Worm (Caenorhabditis elegans) whole organism, L4 larva: ENCODE data around the gene fbxb-55.
A peak's percentile ranks its signal among the peaks of the same experiment; 100 is the strongest.

Experiments used
- F37D6.2 ChIP-seq: sonication (generic microtip); optimal IDR thresholded peaks from 2 replicates; lab custom pipeline; 2016; ENCODE audit warnings: mild to moderate bottlenecking, missing genetic modification characterization, missing compliant biosample characterization
- Y75B8A.6 ChIP-seq: fragments of 200-800 bp; sonication (Bioruptor generic); IDR thresholded peaks from 2 replicates; pipeline ENCODE4 v1.3.6; 2022; ENCODE audit warnings: missing genetic modification reagents, missing genetic modification characterization, missing compliant biosample characterization
- ZK546.5 ChIP-seq, 2 experiments: sonication (generic microtip); optimal IDR thresholded peaks; 2 replicates each; lab custom pipeline; 2017; ENCODE audit warnings: missing biosample characterization in 2 of 2, missing genetic modification characterization in 2 of 2
- aha-1 ChIP-seq: fragments of 150-350 bp; peaks from one replicate; lab custom pipeline; 2014; ENCODE audit warnings: missing biosample characterization, missing genetic modification characterization
- aly-2 ChIP-seq: sonication (generic microtip); optimal IDR thresholded peaks from 2 replicates; lab custom pipeline; 2018; ENCODE audit warnings: missing biosample characterization, missing genetic modification characterization
- attf-4 ChIP-seq: sonication (generic microtip); optimal IDR thresholded peaks from 3 replicates; lab custom pipeline; 2017; ENCODE audit warnings: missing biosample characterization, missing genetic modification characterization
- ceh-20 ChIP-seq: fragments of 200-800 bp; sonication (Bioruptor generic); IDR thresholded peaks from 2 replicates; pipeline ENCODE4 v1.3.6; 2022; ENCODE audit warnings: missing genetic modification reagents, missing genetic modification characterization, missing compliant biosample characterization
- ceh-44 ChIP-seq: fragments of 200-800 bp; sonication (Bioruptor generic); IDR thresholded peaks from 2 replicates; pipeline ENCODE4 v1.3.6; 2022; ENCODE audit warnings: missing genetic modification reagents, missing genetic modification characterization, missing compliant biosample characterization
- dmd-6 ChIP-seq: fragments of 200-800 bp; sonication (Bioruptor generic); IDR thresholded peaks from 2 replicates; pipeline ENCODE4 v1.3.6; 2022; ENCODE audit warnings: missing genetic modification reagents, missing genetic modification characterization, missing compliant biosample characterization
- dve-1 ChIP-seq: sonication (generic microtip); optimal IDR thresholded peaks from 2 replicates; lab custom pipeline; 2017; ENCODE audit warnings: antibody characterized with exemption, mild to moderate bottlenecking, missing genetic modification characterization, missing compliant biosample characterization; ENCODE audit not compliant: insufficient read depth
- gei-8 ChIP-seq: fragments of 200-800 bp; sonication (Bioruptor generic); optimal IDR thresholded peaks from 2 replicates; lab custom pipeline; 2018; ENCODE audit warnings: mild to moderate bottlenecking, missing genetic modification characterization, missing compliant biosample characterization
- lin-1 ChIP-seq: fragments of 200-800 bp; sonication (Bioruptor generic); IDR thresholded peaks from 2 replicates; pipeline ENCODE4 v1.3.6; 2022; ENCODE audit warnings: missing genetic modification reagents, missing genetic modification characterization, missing compliant biosample characterization
- lin-29 ChIP-seq: fragments of 200-800 bp; sonication (Bioruptor generic); IDR thresholded peaks from 2 replicates; pipeline ENCODE4 v1.3.6; 2022; ENCODE audit warnings: missing genetic modification reagents, missing genetic modification characterization, missing compliant biosample characterization
- lin-39 ChIP-seq: fragments of 150-350 bp; optimal IDR thresholded peaks from 2 replicates; lab custom pipeline; 2014; ENCODE audit warnings: missing biosample characterization, missing genetic modification reagents, missing genetic modification characterization
- mdt-29 ChIP-seq: fragments of 200-800 bp; sonication (Bioruptor generic); IDR thresholded peaks from 2 replicates; pipeline ENCODE4 v1.3.6; 2022; ENCODE audit warnings: missing genetic modification reagents, missing genetic modification characterization, missing compliant biosample characterization
- nhr-10 ChIP-seq: fragments of 150-350 bp; optimal IDR thresholded peaks from 2 replicates; lab custom pipeline; 2014; ENCODE audit warnings: missing biosample characterization, missing genetic modification characterization
- nhr-102 ChIP-seq: sonication (generic microtip); optimal IDR thresholded peaks from 2 replicates; lab custom pipeline; 2016; ENCODE audit warnings: mild to moderate bottlenecking, missing genetic modification characterization, moderate library complexity, missing compliant biosample characterization
- nhr-11 ChIP-seq: fragments of 150-350 bp; optimal IDR thresholded peaks from 2 replicates; lab custom pipeline; 2014; ENCODE audit warnings: missing biosample characterization, missing genetic modification characterization
- nhr-111 ChIP-seq: fragments of 200-800 bp; sonication (Bioruptor generic); optimal IDR thresholded peaks from 2 replicates; lab custom pipeline; 2018; ENCODE audit warnings: mild to moderate bottlenecking, missing genetic modification characterization, missing compliant biosample characterization
- nhr-237 ChIP-seq: sonication (generic microtip); optimal IDR thresholded peaks from 2 replicates; lab custom pipeline; 2017; ENCODE audit warnings: missing biosample characterization, missing genetic modification characterization
- nhr-28 ChIP-seq: fragments of 150-350 bp; optimal IDR thresholded peaks from 2 replicates; lab custom pipeline; 2014; ENCODE audit warnings: missing biosample characterization, missing genetic modification characterization
- nhr-42 ChIP-seq: fragments of 200-800 bp; sonication (Bioruptor generic); IDR thresholded peaks from 2 replicates; pipeline ENCODE4 v1.3.6; 2022; ENCODE audit warnings: missing genetic modification characterization, missing compliant biosample characterization
- nhr-48 ChIP-seq: sonication (generic microtip); optimal IDR thresholded peaks from 2 replicates; lab custom pipeline; 2016; ENCODE audit warnings: mild to moderate bottlenecking, missing genetic modification characterization, missing compliant biosample characterization
- php-3 ChIP-seq: fragments of 200-800 bp; sonication (Bioruptor generic); IDR thresholded peaks from 2 replicates; pipeline ENCODE4 v1.3.6; 2022; ENCODE audit warnings: missing genetic modification reagents, missing genetic modification characterization, missing compliant biosample characterization
- pqm-1 ChIP-seq: sonication (generic microtip); optimal IDR thresholded peaks from 2 replicates; lab custom pipeline; 2017; ENCODE audit warnings: missing biosample characterization, missing genetic modification characterization
- sdz-12 ChIP-seq: fragments of 200-800 bp; sonication (Bioruptor generic); optimal IDR thresholded peaks from 2 replicates; lab custom pipeline; 2018; ENCODE audit warnings: mild to moderate bottlenecking, missing genetic modification characterization, missing compliant biosample characterization
- set-16 ChIP-seq: fragments of 200-800 bp; sonication (Bioruptor generic); IDR thresholded peaks from 2 replicates; pipeline ENCODE4 v1.3.6; 2022; ENCODE audit warnings: missing genetic modification reagents, missing genetic modification characterization, missing compliant biosample characterization
- skn-1 ChIP-seq: fragments of 150-350 bp; optimal IDR thresholded peaks from 2 replicates; lab custom pipeline; 2014; ENCODE audit warnings: missing biosample characterization, missing genetic modification characterization
- unc-130 ChIP-seq: sonication (generic microtip); optimal IDR thresholded peaks from 2 replicates; lab custom pipeline; 2016; ENCODE audit warnings: missing genetic modification reagents, missing genetic modification characterization, missing compliant biosample characterization
- unc-62 ChIP-seq, 3 experiments: fragments of 150-350 bp in 1 of 3; sonication (generic microtip); optimal IDR thresholded peaks in 2 of 3; peaks in 1 of 3; 1 replicate in 1 of 3; 2 replicates in 2 of 3; lab custom pipeline; 2014 to 2017; ENCODE audit warnings: missing biosample characterization in 3 of 3, missing genetic modification characterization in 3 of 3, missing genetic modification reagents in 3 of 3, missing genotype in 1 of 3
- vab-7 ChIP-seq: fragments of 200-800 bp; sonication (Bioruptor generic); IDR thresholded peaks from 2 replicates; pipeline ENCODE4 v1.3.6; 2022; ENCODE audit warnings: missing genetic modification reagents, missing genetic modification characterization, missing compliant biosample characterization
- zfp-3 ChIP-seq: fragments of 200-800 bp; sonication (Bioruptor generic); conservative IDR thresholded peaks from 2 replicates; pipeline ENCODE4 v1.3.6; 2022; ENCODE audit warnings: missing genetic modification reagents, missing genetic modification characterization, missing compliant biosample characterization

Gene fbxb-55

ce11 chrIV:4067336-4067735 is 1.2 kb upstream of the fbxb-55 start:
- TF ChIP-seq unc-62 (GFP tag; optimal IDR thresholded peaks at IDR 0.05 in 1 of 2; lab: Kevin White, UChicago): peak in 1 of 2 experiments; percentile 95
- TF ChIP-seq unc-62 (tag; optimal IDR thresholded peaks at IDR 0.05; lab: Kevin White, UChicago): no peak
- no peak for TF ChIP-seq nhr-42

ce11 chrIV:4070810-4071209 is 2.2 kb downstream of the fbxb-55 start:
- no peak for TF ChIP-seq unc-62 (GFP tag; optimal IDR thresholded peaks at IDR 0.05 in 1 of 2; lab: Kevin White, UChicago)
- TF ChIP-seq unc-62 (tag; optimal IDR thresholded peaks at IDR 0.05; lab: Kevin White, UChicago): no peak
- no peak for TF ChIP-seq nhr-48 (tag; lab: Kevin White, UChicago)
- TF ChIP-seq nhr-11 (tag; lab: Kevin White, UChicago): no peak
- no peak for TF ChIP-seq mdt-29 (GFP tag; lab: Robert Waterston, UW)
- no peak for TF ChIP-seq php-3 (GFP tag; lab: Robert Waterston, UW)
- TF ChIP-seq ceh-20 (GFP tag; lab: Robert Waterston, UW): no peak
- TF ChIP-seq nhr-10 (tag; lab: Kevin White, UChicago): no peak
- TF ChIP-seq zfp-3 (GFP tag; lab: Robert Waterston, UW): no peak
- no peak for TF ChIP-seq ceh-44 (GFP tag; lab: Robert Waterston, UW)
- TF ChIP-seq nhr-102 (tag; lab: Kevin White, UChicago): no peak
- no peak for TF ChIP-seq lin-1 (GFP tag; lab: Robert Waterston, UW)
- no peak for TF ChIP-seq pqm-1 (tag; lab: Kevin White, UChicago)
- no peak for TF ChIP-seq nhr-28 (tag; lab: Kevin White, UChicago)
- TF ChIP-seq lin-39 (tag; lab: Kevin White, UChicago): no peak
- TF ChIP-seq aha-1 (tag; lab: Kevin White, UChicago): no peak
- no peak for TF ChIP-seq nhr-237 (tag; lab: Kevin White, UChicago)

DNA sequence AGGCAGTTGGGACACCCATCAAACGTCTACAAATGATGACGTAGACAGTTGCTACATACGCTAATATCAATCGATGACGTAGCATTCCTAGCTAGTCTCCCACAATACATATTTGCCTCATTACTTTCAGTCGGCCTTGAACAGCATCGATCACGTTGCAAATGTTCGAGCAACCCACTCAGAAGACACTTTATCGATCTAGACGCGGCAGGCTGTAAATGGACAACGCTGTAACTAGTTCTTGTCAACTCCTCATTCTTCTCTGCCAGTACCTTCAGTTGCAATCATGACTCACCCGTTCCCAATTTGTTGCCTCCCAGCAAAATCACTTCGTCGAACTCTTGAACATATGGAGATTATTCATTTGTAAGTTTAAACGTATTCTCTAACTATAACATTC is 3.4 kb downstream of the fbxb-55 start, which contains the start of gene pqn-75:
Gene pqn-75 (plus strand): TSS at position 301 of the 400 bp plus-strand sequence.
- TF ChIP-seq Y75B8A.6 (no peak), attf-4 (tag; lab: Kevin White, UChicago) (no peak), skn-1 (no peak), nhr-11 (tag; lab: Kevin White, UChicago) (no peak), unc-130 (GFP tag; lab: Kevin White, UChicago) (no peak), aha-1 (tag; lab: Kevin White, UChicago) (no peak), F37D6.2 (tag; lab: Kevin White, UChicago) (no peak), unc-62 (GFP tag; optimal IDR thresholded peaks at IDR 0.05 in 1 of 2; lab: Kevin White, UChicago) (no peak), unc-62 (tag; optimal IDR thresholded peaks at IDR 0.05; lab: Kevin White, UChicago) (no peak), pqm-1 (tag; lab: Kevin White, UChicago) (no peak)

DNA sequence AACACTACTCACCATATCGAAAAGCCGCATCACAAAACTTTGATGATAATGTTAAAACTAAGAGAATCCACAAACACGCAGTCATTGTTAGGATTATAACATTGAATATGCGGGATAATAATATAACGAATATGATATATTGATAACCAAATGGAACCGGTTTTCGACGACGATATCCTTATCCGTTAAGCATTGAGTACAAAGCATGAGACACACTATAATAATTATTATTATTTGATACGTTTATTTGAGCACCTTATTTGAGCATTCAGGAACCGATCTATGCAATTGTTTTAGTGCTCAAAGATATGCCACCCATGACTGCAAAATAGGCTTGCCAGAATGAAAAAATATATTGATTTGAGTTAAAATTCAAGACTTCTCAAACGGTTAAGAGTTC is 6.0 kb downstream of the fbxb-55 start, which contains the start of gene W03D2.9:
Gene W03D2.9 (minus strand): TSS at position 101 of the 400 bp plus-strand sequence.
- TF ChIP-seq zfp-3 (GFP tag; lab: Robert Waterston, UW) (no peak), nhr-48 (tag; lab: Kevin White, UChicago) (no peak), vab-7 (no peak), dmd-6 (GFP tag; lab: Robert Waterston, UW) (no peak), aly-2 (tag; lab: Kevin White, UChicago) (no peak), ZK546.5 (tag; optimal IDR thresholded peaks at IDR 0.05; lab: Kevin White, UChicago) (no peak), nhr-111 (GFP tag; lab: Kevin White, UChicago) (no peak)
- TF ChIP-seq, all 104 proteins: peak for 0

DNA sequence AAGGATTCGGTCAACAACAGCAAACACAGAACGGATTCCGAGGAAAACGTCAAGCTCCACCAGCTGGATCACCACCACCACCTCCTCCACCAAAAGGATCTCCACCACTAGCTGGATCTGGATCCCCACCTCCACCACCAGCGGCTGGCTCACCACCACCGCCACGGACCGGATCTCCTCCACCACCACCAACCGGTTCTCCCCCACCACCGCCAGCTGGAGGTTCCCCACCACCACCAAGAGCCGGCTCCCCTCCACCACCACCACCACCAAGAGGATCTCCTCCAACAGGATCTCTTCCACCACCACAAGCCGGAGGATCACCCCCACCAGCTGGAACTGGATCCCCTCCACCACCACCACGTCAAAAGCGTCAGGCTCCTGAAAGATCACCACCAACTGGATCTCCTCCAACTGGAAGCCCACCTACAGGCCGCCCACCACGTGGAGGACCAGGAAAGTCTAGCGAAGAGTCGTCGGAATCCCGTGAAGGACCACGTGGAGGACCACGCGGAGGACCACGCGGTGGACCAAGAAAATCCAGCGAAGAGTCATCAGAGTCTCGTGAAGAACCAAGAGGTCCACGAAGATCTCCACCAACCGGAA is 8.2 kb downstream of the fbxb-55 start:
- TF ChIP-seq sdz-12 (GFP tag; lab: Kevin White, UChicago) (no peak), ceh-44 (GFP tag; lab: Robert Waterston, UW) (no peak), set-16 (GFP tag; lab: Robert Waterston, UW) (peak; percentile 97), lin-29 (GFP tag; lab: Robert Waterston, UW) (no peak), gei-8 (GFP tag; lab: Kevin White, UChicago) (no peak), dve-1 (tag; lab: Kevin White, UChicago) (no peak)
